Worm (Caenorhabditis elegans): ENCODE measurements around the gene lonp-2.

lonp-2 gene

ce11 chrIII:12137515-12137914 is 29.9 kb downstream of the lonp-2 start:
- TF ChIP-seq drap-1 (GFP tag; optimal IDR thresholded peaks at IDR 0.05): no peak
- TF ChIP-seq lin-13 (tag; optimal IDR thresholded peaks at IDR 0.05): no peak

ce11 chrIII:12138235-12138634 is 30.7 kb downstream of the lonp-2 start:
- TF ChIP-seq lsy-2 (tag; optimal IDR thresholded peaks at IDR 0.05) (no peak), nhr-28 (tag; optimal IDR thresholded peaks at IDR 0.05) (no peak), unc-120 (tag; optimal IDR thresholded peaks at IDR 0.05; ENCODE audit: poor library complexity, severe bottlenecking) (no peak), hlh-1 (tag; optimal IDR thresholded peaks at IDR 0.05) (no peak), blmp-1 (tag; optimal IDR thresholded peaks at IDR 0.05) (no peak), sem-2 (GFP tag; optimal IDR thresholded peaks at IDR 0.05) (no peak), ceh-39 (tag; optimal IDR thresholded peaks at IDR 0.05) (no peak), sptf-1 (tag; optimal IDR thresholded peaks at IDR 0.05) (no peak), lin-13 (tag; optimal IDR thresholded peaks at IDR 0.05) (no peak), pha-4 (tag; optimal IDR thresholded peaks at IDR 0.05) (no peak)

- TF ChIP-seq flh-1 (GFP tag; optimal IDR thresholded peaks at IDR 0.05): no peak
- TF ChIP-seq lin-32 (GFP tag; optimal IDR thresholded peaks at IDR 0.05): no peak
- TF ChIP-seq ztf-11 (tag; optimal IDR thresholded peaks at IDR 0.05): no peak
- TF ChIP-seq blmp-1 (tag; optimal IDR thresholded peaks at IDR 0.05): no peak
- TF ChIP-seq nhr-2 (tag; optimal IDR thresholded peaks at IDR 0.05): peak; percentile 86
- peak; percentile 33 for TF ChIP-seq hlh-1 (tag; optimal IDR thresholded peaks at IDR 0.05)
Measured at ce11 chrIII:12139471-12139870, 31.9 kb downstream of the lonp-2 start.

ce11 chrIII:12142419-12143107 is 35.0 kb downstream of the lonp-2 start:
- TF ChIP-seq nhr-28 (tag; optimal IDR thresholded peaks at IDR 0.05) (no peak), mep-1 (tag; optimal IDR thresholded peaks at IDR 0.05) (no peak), lsy-2 (tag; optimal IDR thresholded peaks at IDR 0.05) (no peak), ceh-39 (tag; optimal IDR thresholded peaks at IDR 0.05) (no peak), cnd-1 (tag; optimal IDR thresholded peaks at IDR 0.05) (no peak), nhr-237 (tag; optimal IDR thresholded peaks at IDR 0.05) (no peak), sem-2 (GFP tag; optimal IDR thresholded peaks at IDR 0.05) (no peak), flh-1 (GFP tag; optimal IDR thresholded peaks at IDR 0.05) (no peak), tbx-8 (GFP tag; optimal IDR thresholded peaks at IDR 0.05) (no peak), nhr-12 (tag; optimal IDR thresholded peaks at IDR 0.05) (no peak), unc-39 (tag; optimal IDR thresholded peaks at IDR 0.05) (no peak), blmp-1 (tag; optimal IDR thresholded peaks at IDR 0.05) (no peak), unc-62 (GFP tag; optimal IDR thresholded peaks at IDR 0.05) (no peak), ztf-11 (tag; optimal IDR thresholded peaks at IDR 0.05) (no peak), lin-32 (GFP tag; optimal IDR thresholded peaks at IDR 0.05) (no peak), hlh-1 (tag; optimal IDR thresholded peaks at IDR 0.05) (no peak), ces-1 (GFP tag; optimal IDR thresholded peaks at IDR 0.05) (no peak)

ce11 chrIII:12143792-12144191 is 36.2 kb downstream of the lonp-2 start:
- TF ChIP-seq drap-1 (GFP tag; optimal IDR thresholded peaks at IDR 0.05): no peak
- TF ChIP-seq elt-1 (tag; optimal IDR thresholded peaks at IDR 0.05; ENCODE audit: borderline replicate concordance, insufficient read depth): no peak
- no peak for TF ChIP-seq unc-120 (tag; optimal IDR thresholded peaks at IDR 0.05; ENCODE audit: poor library complexity, severe bottlenecking)
- TF ChIP-seq cnd-1 (tag; optimal IDR thresholded peaks at IDR 0.05): no peak
- no peak for TF ChIP-seq nhr-76 (tag; optimal IDR thresholded peaks at IDR 0.05)
- no peak for TF ChIP-seq blmp-1 (tag; optimal IDR thresholded peaks at IDR 0.05)
- TF ChIP-seq tbx-8 (GFP tag; optimal IDR thresholded peaks at IDR 0.05): no peak
- no peak for TF ChIP-seq mls-2 (tag; optimal IDR thresholded peaks at IDR 0.05)
- no peak for TF ChIP-seq elt-3 (tag; optimal IDR thresholded peaks at IDR 0.05)
- TF ChIP-seq bed-3 (GFP tag; optimal IDR thresholded peaks at IDR 0.05): no peak
- no peak for TF ChIP-seq unc-39 (tag; optimal IDR thresholded peaks at IDR 0.05)
- no peak for TF ChIP-seq M03D4.4 (tag; optimal IDR thresholded peaks at IDR 0.05)
- TF ChIP-seq ceh-43 (GFP tag; optimal IDR thresholded peaks at IDR 0.05): no peak
- no peak for TF ChIP-seq nhr-28 (tag; optimal IDR thresholded peaks at IDR 0.05)
- no peak for TF ChIP-seq ceh-39 (tag; optimal IDR thresholded peaks at IDR 0.05)
- no peak for TF ChIP-seq snpc-4 (tag; optimal IDR thresholded peaks at IDR 0.05)
- no peak for TF ChIP-seq unc-62 (GFP tag; optimal IDR thresholded peaks at IDR 0.05)

Measured in whole organism, mixed stage, embryonic.